Worm (Caenorhabditis elegans): ENCODE results near the gene ufm-1.

The ufm-1 gene

ce11 chrIII:7891573-7892306 lies 33.0 kb downstream of the ufm-1 start, which contains the start of the genes ZK688.5 and fahd-1 (continued):
- peak; percentile 92 for TF ChIP-seq hmg-1.1 (GFP tag; IDR thresholded peaks at IDR 0.05)
- no peak for TF ChIP-seq daf-16 (GFP tag; optimal IDR thresholded peaks at IDR 0.05)
- peak; percentile 58 for TF ChIP-seq daf-16 (tag; optimal IDR thresholded peaks at IDR 0.05)
- TF ChIP-seq D1046.2 (GFP tag; IDR thresholded peaks at IDR 0.05), result no peak
- TF ChIP-seq pha-4 (GFP tag; IDR thresholded peaks at IDR 0.05), result no peak; the same call in 1 of the 2 replicates
- peak; percentile 63 for TF ChIP-seq pha-4 (tag; optimal IDR thresholded peaks at IDR 0.05)
- TF ChIP-seq egl-43 (GFP tag; IDR thresholded peaks at IDR 0.05), result no peak
- peak; percentile 23 to 67 for TF ChIP-seq lsy-2 (tag; optimal IDR thresholded peaks at IDR 0.05)
- TF ChIP-seq aha-1 (tag), result peak; percentile 65
- peak; percentile 69 for TF ChIP-seq lin-1 (GFP tag; IDR thresholded peaks at IDR 0.05)
- no peak for TF ChIP-seq unc-39 (tag; optimal IDR thresholded peaks at IDR 0.05)
- TF ChIP-seq hif-1 (tag; optimal IDR thresholded peaks at IDR 0.05), result peak in 1 of 2 experiments; percentile 68
- TF ChIP-seq duxl-1 (tag; optimal IDR thresholded peaks at IDR 0.05; ENCODE audit: poor library complexity), result no peak
- TF ChIP-seq spr-3 (GFP tag; optimal IDR thresholded peaks at IDR 0.05), result no peak
- TF ChIP-seq nhr-28 (tag; optimal IDR thresholded peaks at IDR 0.05), result peak; percentile 72
- TF ChIP-seq ceh-32 (tag; optimal IDR thresholded peaks at IDR 0.05; ENCODE audit: poor library complexity), result no peak
- TF ChIP-seq zip-2 (tag; optimal IDR thresholded peaks at IDR 0.05), result no peak
- TF ChIP-seq zfp-3 (GFP tag; conservative IDR thresholded peaks at IDR 0.05), result no peak
- no peak for TF ChIP-seq nhr-237 (tag; optimal IDR thresholded peaks at IDR 0.05)
- no peak for TF ChIP-seq madf-9 (GFP tag; conservative IDR thresholded peaks at IDR 0.05)
- TF ChIP-seq T26A8.4 (GFP tag; IDR thresholded peaks at IDR 0.05), result peak; percentile 18; the same call in 1 of the 2 replicates
- peak; percentile 48 for TF ChIP-seq fkh-10 (GFP tag; optimal IDR thresholded peaks at IDR 0.05)
- peak; percentile 22 for TF ChIP-seq spr-1 (tag; optimal IDR thresholded peaks at IDR 0.05)
- TF ChIP-seq ceh-62 (tag; optimal IDR thresholded peaks at IDR 0.05), result no peak
- no peak for TF ChIP-seq daf-8 (GFP tag; IDR thresholded peaks at IDR 0.05)
- no peak for TF ChIP-seq egl-27 (tag; optimal IDR thresholded peaks at IDR 0.05)
- no peak for TF ChIP-seq nhr-111 (GFP tag; optimal IDR thresholded peaks at IDR 0.05)
- TF ChIP-seq sdz-12 (GFP tag; optimal IDR thresholded peaks at IDR 0.05), result no peak
- TF ChIP-seq jun-1 (tag; optimal IDR thresholded peaks at IDR 0.05), result no peak
- TF ChIP-seq unc-130 (GFP tag; optimal IDR thresholded peaks at IDR 0.05), result no peak
- no peak for TF ChIP-seq ZK546.5 (tag; optimal IDR thresholded peaks at IDR 0.05)
- no peak for TF ChIP-seq F10B5.3 (tag; optimal IDR thresholded peaks at IDR 0.05)
- no peak for TF ChIP-seq Y5F2A.4 (GFP tag; optimal IDR thresholded peaks at IDR 0.05)
- peak; percentile 42; the same call in 1 of the 2 replicates for TF ChIP-seq tra-1 (GFP tag; IDR thresholded peaks at IDR 0.05)
- TF ChIP-seq nhr-11 (tag; optimal IDR thresholded peaks at IDR 0.05), result peak; percentile 78
- TF ChIP-seq daf-12 (tag; optimal IDR thresholded peaks at IDR 0.05), result no peak
- TF ChIP-seq ama-1 (optimal IDR thresholded peaks at IDR 0.05), result no peak
- no peak for TF ChIP-seq zfp-2 (tag; optimal IDR thresholded peaks at IDR 0.05)
- no peak for TF ChIP-seq saeg-2 (GFP tag; IDR thresholded peaks at IDR 0.05)
- no peak for TF ChIP-seq lin-13 (GFP tag; optimal IDR thresholded peaks at IDR 0.05)
- no peak for TF ChIP-seq nhr-42 (GFP tag; IDR thresholded peaks at IDR 0.05)
- peak; percentile 45 for TF ChIP-seq nhr-10 (tag; optimal IDR thresholded peaks at IDR 0.05)
- peak; percentile 48 for TF ChIP-seq pqm-1 (tag; optimal IDR thresholded peaks at IDR 0.05)
- TF ChIP-seq R02D3.7 (tag; optimal IDR thresholded peaks at IDR 0.05), result no peak
- TF ChIP-seq dmd-6 (GFP tag; IDR thresholded peaks at IDR 0.05), result peak; percentile 72
- TF ChIP-seq dpl-1 (GFP tag; optimal IDR thresholded peaks at IDR 0.05), result peak; percentile 52
- TF ChIP-seq ces-1 (GFP tag; optimal IDR thresholded peaks at IDR 0.05), result no peak
- TF ChIP-seq arid-1 (GFP tag; conservative IDR thresholded peaks at IDR 0.05), result peak; percentile 47; the same call in 1 of the 2 replicates
- no peak for TF ChIP-seq snpc-4 (tag; optimal IDR thresholded peaks at IDR 0.05)
- TF ChIP-seq F37D6.2 (tag; optimal IDR thresholded peaks at IDR 0.05), result no peak
- no peak for TF ChIP-seq ceh-44 (GFP tag; IDR thresholded peaks at IDR 0.05)
- peak; percentile 91 for TF ChIP-seq hlh-11 (tag; optimal IDR thresholded peaks at IDR 0.05)

All from whole organism, L4 larva.